Fruit fly (Drosophila melanogaster) whole organism, pupa: ENCODE measurements around the gene CG14322.

ENCODE experiments used
- CG10348 ChIP-seq: fragments of 200-800 bp; sonication (Bioruptor generic); IDR thresholded peaks from 2 replicates; pipeline ENCODE4 v1.3.6; 2022; ENCODE audit warnings: missing biosample characterization, missing genetic modification characterization
- CG12605 ChIP-seq: fragments of 200-800 bp; sonication (Bioruptor generic); IDR thresholded peaks from 2 replicates; pipeline ENCODE4 v1.3.6; 2022; ENCODE audit warnings: missing biosample characterization, missing genetic modification characterization
- CG13204 ChIP-seq: fragments of 200-800 bp; sonication (Bioruptor generic); optimal IDR thresholded peaks from 2 replicates; lab custom pipeline; 2018; ENCODE audit warnings: missing biosample characterization, mild to moderate bottlenecking, missing genetic modification characterization, moderate library complexity
- CG14655 ChIP-seq: fragments of 200-800 bp; sonication (Bioruptor generic); optimal IDR thresholded peaks from 3 replicates; lab custom pipeline; 2017; ENCODE audit warnings: mild to moderate bottlenecking, missing biosample characterization, missing genetic modification reagents, missing genetic modification characterization
- CG15710 ChIP-seq: fragments of 200-800 bp; sonication (Bioruptor generic); optimal IDR thresholded peaks from 2 replicates; lab custom pipeline; 2018; ENCODE audit warnings: missing biosample characterization, mild to moderate bottlenecking, missing genetic modification characterization, moderate library complexity
- CG17806 ChIP-seq: fragments of 200-800 bp; sonication (Bioruptor generic); optimal IDR thresholded peaks from 2 replicates; lab custom pipeline; 2018; ENCODE audit warnings: missing biosample characterization, mild to moderate bottlenecking, missing genetic modification characterization, moderate library complexity
- CG32121 ChIP-seq: fragments of 200-800 bp; sonication (Bioruptor generic); IDR thresholded peaks from 2 replicates; pipeline ENCODE4 v1.3.6; 2022; ENCODE audit warnings: missing biosample characterization, missing genetic modification characterization
- CG34367 ChIP-seq: fragments of 200-800 bp; sonication (Bioruptor generic); optimal IDR thresholded peaks from 2 replicates; lab custom pipeline; 2018; ENCODE audit warnings: missing biosample characterization, mild to moderate bottlenecking, missing genetic modification characterization
- CG4496 ChIP-seq: fragments of 200-800 bp; sonication (Bioruptor generic); IDR thresholded peaks from 3 replicates; pipeline ENCODE4 v1.3.6; 2022; ENCODE audit warnings: missing biosample characterization, missing genetic modification characterization
- CG8159 ChIP-seq: fragments of 200-800 bp; sonication (Bioruptor generic); optimal IDR thresholded peaks from 3 replicates; lab custom pipeline; 2018; ENCODE audit warnings: missing biosample characterization, mild to moderate bottlenecking, missing genetic modification characterization, moderate library complexity
- CG8301 ChIP-seq: fragments of 200-800 bp; sonication (Bioruptor generic); optimal IDR thresholded peaks from 2 replicates; lab custom pipeline; 2018; ENCODE audit warnings: missing biosample characterization, mild to moderate bottlenecking, missing genetic modification characterization
- CG9948 ChIP-seq: fragments of 200-800 bp; sonication (Bioruptor generic); optimal IDR thresholded peaks from 2 replicates; lab custom pipeline; 2018; ENCODE audit warnings: missing biosample characterization, mild to moderate bottlenecking, missing genetic modification characterization, moderate library complexity
- D1 ChIP-seq: fragments of 200-800 bp; sonication (Bioruptor generic); optimal IDR thresholded peaks from 2 replicates; lab custom pipeline; 2018; ENCODE audit warnings: missing biosample characterization, mild to moderate bottlenecking, missing genetic modification characterization, moderate library complexity
- EcR ChIP-seq: fragments of 200-800 bp; sonication (Bioruptor generic); optimal IDR thresholded peaks from 3 replicates; lab custom pipeline; 2019; ENCODE audit warnings: missing biosample characterization, missing genetic modification characterization, mild to moderate bottlenecking, moderate library complexity, missing genetic modification reagents
- Ets98B ChIP-seq: fragments of 200-800 bp; sonication (Bioruptor generic); IDR thresholded peaks from 2 replicates; pipeline ENCODE4 v1.3.6; 2022; ENCODE audit warnings: missing biosample characterization, missing genetic modification characterization
- Pif1A ChIP-seq: fragments of 200-800 bp; sonication (Bioruptor generic); optimal IDR thresholded peaks from 3 replicates; lab custom pipeline; 2016; ENCODE audit warnings: missing biosample characterization, missing genetic modification characterization
- Pif1B ChIP-seq: fragments of 200-800 bp; sonication (Bioruptor generic); optimal IDR thresholded peaks from 3 replicates; lab custom pipeline; 2016; ENCODE audit warnings: missing biosample characterization, missing genetic modification characterization
- Snoo ChIP-seq: fragments of 200-800 bp; sonication (Bioruptor generic); optimal IDR thresholded peaks from 3 replicates; lab custom pipeline; 2017; ENCODE audit warnings: missing biosample characterization, mild to moderate bottlenecking, missing genetic modification characterization, inconsistent platforms
- fd96Ca ChIP-seq: fragments of 200-800 bp; sonication (Bioruptor generic); IDR thresholded peaks from 3 replicates; pipeline ENCODE4 v1.3.6; 2022; ENCODE audit warnings: missing biosample characterization, missing genetic modification characterization
- gl ChIP-seq: fragments of 200-800 bp; sonication (Bioruptor generic); optimal IDR thresholded peaks from 2 replicates; lab custom pipeline; 2018; ENCODE audit warnings: missing biosample characterization, mild to moderate bottlenecking, missing genetic modification characterization
- rn ChIP-seq: fragments of 200-800 bp; sonication (Bioruptor generic); IDR thresholded peaks from 2 replicates; pipeline ENCODE4 v1.3.6; 2022; ENCODE audit warnings: missing biosample characterization, missing genetic modification characterization

Gene CG14322

dm6 chr3R:17680268-17680638 is 32.8 kb downstream of the CG14322 start:
- no peak for TF ChIP-seq CG12605 (GFP tag; lab: Robert Waterston, UW)
- no peak for TF ChIP-seq D1 (tag; lab: Kevin White, UChicago)
- no peak for TF ChIP-seq Snoo
- TF ChIP-seq CG9948 = no peak
- peak; percentile 92 for TF ChIP-seq EcR
- TF ChIP-seq CG10348 (GFP tag; lab: Robert Waterston, UW) = no peak
- TF ChIP-seq CG13204 (GFP tag; lab: Kevin White, UChicago) = peak; percentile 16
- no peak for TF ChIP-seq CG32121
- TF ChIP-seq fd96Ca (GFP tag; lab: Robert Waterston, UW) = no peak
- TF ChIP-seq, all 21 proteins: peak for 2

dm6 chr3R:17680639-17681302 is 33.3 kb downstream of the CG14322 start:
- TF ChIP-seq CG13204 (GFP tag; lab: Kevin White, UChicago) (no peak), CG17806 (tag; lab: Kevin White, UChicago) (no peak), fd96Ca (GFP tag; lab: Robert Waterston, UW) (no peak), EcR (peak; percentile 33), D1 (tag; lab: Kevin White, UChicago) (no peak), gl (tag; lab: Kevin White, UChicago) (no peak), rn (no peak), CG4496 (no peak), CG9948 (peak; percentile 21), CG15710 (tag; lab: Kevin White, UChicago) (peak; percentile 23), CG34367 (tag; lab: Kevin White, UChicago) (peak; percentile 0), CG8159 (tag; lab: Kevin White, UChicago) (no peak), CG32121 (peak; percentile 44; the same call in 1 of the 2 replicates), CG14655 (GFP tag; lab: Kevin White, UChicago) (no peak), CG8301 (tag; lab: Kevin White, UChicago) (peak; percentile 45), Pif1B (GFP tag; lab: Kevin White, UChicago) (no peak), Pif1A (no peak), CG10348 (GFP tag; lab: Robert Waterston, UW) (no peak), CG12605 (GFP tag; lab: Robert Waterston, UW) (no peak), Ets98B (GFP tag; lab: Robert Waterston, UW) (peak; percentile 5), Snoo (peak; percentile 58)
- TF ChIP-seq, all 21 proteins: peak for 8

DNA sequence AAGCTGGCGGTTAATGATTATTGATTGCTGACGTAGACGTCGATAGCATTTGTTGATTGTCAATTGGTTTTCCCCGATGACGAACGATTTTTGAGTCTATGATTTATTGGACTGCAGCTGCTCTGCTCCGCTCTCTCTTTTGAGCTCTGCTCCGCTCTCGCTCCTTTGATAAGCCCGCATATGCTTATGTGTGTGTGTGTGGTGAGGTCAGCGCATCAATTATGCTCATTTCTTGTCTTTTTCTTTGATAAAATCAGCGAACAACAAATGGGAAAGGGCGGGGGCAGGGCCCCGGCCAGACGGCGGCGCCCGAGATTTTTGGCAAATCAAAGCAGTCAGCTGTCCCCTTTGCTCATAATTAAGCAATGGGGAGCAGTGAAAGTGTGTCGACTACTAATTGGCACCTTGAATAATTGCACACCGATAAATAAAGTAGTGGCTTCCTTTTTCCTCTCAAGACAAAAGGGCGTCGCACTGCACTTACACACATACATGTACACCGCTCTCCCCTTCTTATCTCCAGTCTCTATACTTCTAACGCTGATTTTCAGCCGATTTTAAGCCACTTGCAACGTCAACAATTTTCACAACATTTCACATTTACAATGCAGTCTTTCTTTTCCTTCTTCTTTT is 34.2 kb downstream of the CG14322 start:
- peak; percentile 85 for TF ChIP-seq EcR
- no peak for TF ChIP-seq D1 (tag; lab: Kevin White, UChicago)

DNA sequence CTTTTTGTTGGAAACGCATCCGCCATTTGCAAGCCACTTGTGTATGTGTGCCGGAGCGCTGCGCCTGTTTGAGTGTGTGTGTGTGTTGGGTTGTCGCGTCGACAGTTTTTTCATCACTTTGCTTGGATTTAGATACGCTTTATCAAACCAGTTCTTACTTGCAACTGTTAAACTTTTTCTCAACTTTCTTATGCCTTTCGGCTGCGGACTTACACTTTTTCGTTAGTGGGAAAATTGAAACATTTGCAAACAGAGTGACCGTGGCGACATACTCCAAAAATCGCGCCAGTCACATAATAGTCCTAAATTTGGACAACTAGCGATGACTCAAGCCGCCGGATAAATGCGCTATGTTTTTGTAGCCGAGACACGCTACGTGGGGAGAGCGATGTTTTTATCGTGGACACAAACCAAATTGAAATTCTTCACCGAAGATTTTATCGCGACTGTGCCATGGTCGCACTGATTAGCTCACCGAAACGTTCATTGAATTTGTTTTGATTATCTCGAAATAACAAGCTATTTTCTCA is 34.8 kb downstream of the CG14322 start, which contains the start of the genes alt and CG7655:
Gene alt (minus strand): TSS at position 272 of the 530 bp plus-strand sequence.
Gene CG7655 (plus strand): TSS at position 426 of the 530 bp plus-strand sequence.
- TF ChIP-seq CG4496 (no peak), gl (tag; lab: Kevin White, UChicago) (peak; percentile 8), EcR (peak; percentile 78)

DNA sequence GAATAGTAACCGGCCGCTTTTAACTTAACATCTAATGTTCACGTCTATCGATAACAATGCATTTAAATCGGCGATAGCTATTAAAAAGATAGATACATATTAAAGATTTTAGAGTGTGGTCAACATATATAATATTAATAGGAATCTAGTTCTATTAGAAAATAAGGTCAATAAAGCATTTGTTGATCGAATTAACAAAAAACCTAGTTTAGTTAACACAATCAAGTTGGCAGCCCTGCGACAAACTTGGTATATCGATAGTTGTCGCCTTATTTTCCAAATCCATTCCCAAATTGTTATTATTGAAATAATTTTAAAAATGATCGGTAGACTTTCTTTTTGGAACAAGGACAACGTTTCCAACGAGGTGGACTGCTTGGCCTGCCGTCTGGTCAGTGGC is 37.4 kb downstream of the CG14322 start, which contains the start of the genes CG31251 and CG31360:
Gene CG31251 (minus strand): TSS at position 62 of the 400 bp plus-strand sequence.
Gene CG31360 (plus strand): TSS at position 244 of the 400 bp plus-strand sequence.
- TF ChIP-seq Snoo = no peak
- TF ChIP-seq rn = no peak
- TF ChIP-seq CG15710 (tag; lab: Kevin White, UChicago) = peak; percentile 0
- TF ChIP-seq EcR = no peak
- TF ChIP-seq CG4496 = no peak

DNA sequence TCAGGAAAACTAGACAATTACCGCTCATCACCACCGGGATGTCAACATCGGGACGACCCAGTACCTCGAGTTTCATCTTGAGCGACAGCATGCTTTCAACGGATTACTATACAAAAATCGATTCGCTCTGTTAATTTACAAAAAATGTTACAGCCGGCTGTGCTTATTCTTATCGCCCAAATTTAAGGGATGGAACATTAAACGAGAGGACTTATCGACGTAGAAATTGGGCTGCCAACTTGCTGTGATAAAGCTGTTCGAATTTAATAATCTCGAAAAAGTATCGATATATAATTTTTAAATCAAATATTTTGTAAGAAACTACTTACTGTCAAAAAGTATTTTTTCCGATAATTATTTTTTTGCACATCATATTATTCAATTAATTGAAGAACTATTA is 39.4 kb downstream of the CG14322 start, which contains the start of gene CG31249:
Gene CG31249 (minus strand): TSS at position 197 of the 400 bp plus-strand sequence.
- TF ChIP-seq rn = no peak
- TF ChIP-seq D1 (tag; lab: Kevin White, UChicago) = no peak
- TF ChIP-seq CG9948 = no peak
- no peak for TF ChIP-seq CG17806 (tag; lab: Kevin White, UChicago)
- TF ChIP-seq CG4496 = no peak
- TF ChIP-seq CG10348 (GFP tag; lab: Robert Waterston, UW) = no peak
- TF ChIP-seq CG14655 (GFP tag; lab: Kevin White, UChicago) = no peak
- TF ChIP-seq CG8159 (tag; lab: Kevin White, UChicago) = no peak
- no peak for TF ChIP-seq EcR
- no peak for TF ChIP-seq fd96Ca (GFP tag; lab: Robert Waterston, UW)
- no peak for TF ChIP-seq Snoo
- TF ChIP-seq, all 21 proteins: peak for 0
